Fruit fly (Drosophila melanogaster) whole organism, prepupa: ENCODE data around the gene Obp99c.

Source experiments
- CG10669 ChIP-seq: fragments of 200-800 bp; sonication (Bioruptor generic); optimal IDR thresholded peaks from 3 replicates; lab custom pipeline; 2018; ENCODE audit warnings: missing biosample characterization, mild to moderate bottlenecking, missing genetic modification characterization, moderate library complexity
- CG11902 ChIP-seq: fragments of 200-800 bp; sonication (Bioruptor generic); optimal IDR thresholded peaks from 3 replicates; lab custom pipeline; 2016; ENCODE audit warnings: missing biosample characterization, missing genetic modification characterization
- CG3032 ChIP-seq: fragments of 200-800 bp; optimal IDR thresholded peaks from 2 replicates; lab custom pipeline; 2019; ENCODE audit warnings: missing biosample characterization, mild to moderate bottlenecking, missing genetic modification characterization, moderate library complexity
- CG32006 ChIP-seq: fragments of 200-800 bp; sonication (Bioruptor generic); optimal IDR thresholded peaks from 3 replicates; lab custom pipeline; 2017; ENCODE audit warnings: missing biosample characterization, mild to moderate bottlenecking, missing genetic modification characterization
- CG34406 ChIP-seq: fragments of 200-800 bp; sonication (Bioruptor generic); optimal IDR thresholded peaks from 3 replicates; lab custom pipeline; 2016; ENCODE audit warnings: missing biosample characterization, missing genetic modification characterization
- CG3919 ChIP-seq: fragments of 200-800 bp; sonication (Bioruptor generic); optimal IDR thresholded peaks from 3 replicates; lab custom pipeline; 2016; ENCODE audit warnings: missing biosample characterization, missing genetic modification characterization
- CG6163 ChIP-seq: fragments of 200-800 bp; sonication (Bioruptor generic); IDR thresholded peaks from 3 replicates; pipeline ENCODE4 v1.3.6; 2022; ENCODE audit warnings: missing biosample characterization, missing genetic modification characterization
- CG6276 ChIP-seq: fragments of 200-800 bp; sonication (Bioruptor generic); optimal IDR thresholded peaks from 2 replicates; lab custom pipeline; 2017; ENCODE audit warnings: missing biosample characterization, mild to moderate bottlenecking, missing genetic modification characterization
- CG6792 ChIP-seq: fragments of 200-800 bp; sonication (Bioruptor generic); optimal IDR thresholded peaks from 3 replicates; lab custom pipeline; 2016; ENCODE audit warnings: missing biosample characterization, missing genetic modification characterization
- CG6808 ChIP-seq: fragments of 200-800 bp; sonication (Bioruptor generic); optimal IDR thresholded peaks from 3 replicates; lab custom pipeline; 2017; ENCODE audit warnings: missing biosample characterization, missing genetic modification characterization, mild to moderate bottlenecking, moderate library complexity, missing genetic modification reagents
- CG6854 ChIP-seq: fragments of 200-800 bp; sonication (Bioruptor generic); optimal IDR thresholded peaks from 2 replicates; lab custom pipeline; 2017; ENCODE audit warnings: missing biosample characterization, mild to moderate bottlenecking, missing genetic modification characterization
- CG7368 ChIP-seq: fragments of 200-800 bp; sonication (Bioruptor generic); optimal IDR thresholded peaks from 3 replicates; lab custom pipeline; 2016; ENCODE audit warnings: missing biosample characterization, missing genetic modification characterization
- CG8119 ChIP-seq: fragments of 200-800 bp; sonication (Bioruptor generic); IDR thresholded peaks from 3 replicates; pipeline ENCODE4 v1.3.6; 2022; ENCODE audit warnings: missing biosample characterization, missing genetic modification characterization
- CG8319 ChIP-seq: fragments of 200-800 bp; sonication (Bioruptor generic); optimal IDR thresholded peaks from 3 replicates; lab custom pipeline; 2016; ENCODE audit warnings: missing biosample characterization, missing genetic modification characterization
- CG8632 ChIP-seq: fragments of 200-800 bp; sonication (Bioruptor generic); optimal IDR thresholded peaks from 3 replicates; lab custom pipeline; 2016; ENCODE audit warnings: missing biosample characterization, missing genetic modification characterization
- CG9139 ChIP-seq: fragments of 200-800 bp; sonication (Bioruptor generic); optimal IDR thresholded peaks from 3 replicates; lab custom pipeline; 2017; ENCODE audit warnings: missing biosample characterization, mild to moderate bottlenecking, missing genetic modification characterization
- Eip75B ChIP-seq: fragments of 200-800 bp; sonication (Bioruptor generic); optimal IDR thresholded peaks from 3 replicates; lab custom pipeline; 2016; ENCODE audit warnings: missing biosample characterization, missing genetic modification characterization
- Eip93F ChIP-seq: fragments of 200-800 bp; sonication (Bioruptor generic); optimal IDR thresholded peaks from 2 replicates; lab custom pipeline; 2016; ENCODE audit warnings: missing biosample characterization, mild to moderate bottlenecking, missing genetic modification characterization
- Ets21C ChIP-seq: fragments of 200-800 bp; sonication (Bioruptor generic); optimal IDR thresholded peaks from 3 replicates; lab custom pipeline; 2016; ENCODE audit warnings: missing biosample characterization, missing genetic modification characterization
- Gug ChIP-seq: fragments of 200-800 bp; sonication (Bioruptor generic); IDR thresholded peaks from 2 replicates; pipeline ENCODE4 v1.3.6; 2022; ENCODE audit warnings: missing biosample characterization, missing genetic modification characterization
- Hr38 ChIP-seq: sonication (Bioruptor generic); optimal IDR thresholded peaks from 2 replicates; lab custom pipeline; 2016; ENCODE audit warnings: missing biosample characterization, missing genetic modification characterization
- Hr39 ChIP-seq: fragments of 200-800 bp; sonication (Bioruptor generic); optimal IDR thresholded peaks from 2 replicates; lab custom pipeline; 2016; ENCODE audit warnings: missing biosample characterization, missing genetic modification characterization
- Hr4 ChIP-seq: fragments of 200-800 bp; sonication (Bioruptor generic); optimal IDR thresholded peaks from 3 replicates; lab custom pipeline; 2016; ENCODE audit warnings: missing biosample characterization, missing genetic modification characterization
- Lpt ChIP-seq: fragments of 200-800 bp; sonication (Bioruptor generic); optimal IDR thresholded peaks from 3 replicates; lab custom pipeline; 2016; ENCODE audit warnings: missing biosample characterization, missing genetic modification characterization
- Met ChIP-seq: fragments of 200-800 bp; sonication (Bioruptor generic); optimal IDR thresholded peaks from 3 replicates; lab custom pipeline; 2016; ENCODE audit warnings: missing biosample characterization, missing genetic modification characterization
- OdsH ChIP-seq: fragments of 200-800 bp; sonication (Bioruptor generic); optimal IDR thresholded peaks from 3 replicates; lab custom pipeline; 2016; ENCODE audit warnings: missing biosample characterization, missing genetic modification characterization
- Smox ChIP-seq: fragments of 200-800 bp; sonication (Bioruptor generic); optimal IDR thresholded peaks from 3 replicates; lab custom pipeline; 2016; ENCODE audit warnings: missing biosample characterization, missing genetic modification characterization
- Sox102F ChIP-seq: fragments of 200-800 bp; sonication (Bioruptor generic); optimal IDR thresholded peaks from 2 replicates; lab custom pipeline; 2016; ENCODE audit warnings: missing biosample characterization, mild to moderate bottlenecking, missing genetic modification characterization
- Sox14 ChIP-seq: fragments of 200-800 bp; sonication (Bioruptor generic); optimal IDR thresholded peaks from 3 replicates; lab custom pipeline; 2016; ENCODE audit warnings: missing biosample characterization, missing genetic modification characterization
- Sox15 ChIP-seq: fragments of 200-800 bp; sonication (Bioruptor generic); optimal IDR thresholded peaks from 3 replicates; lab custom pipeline; 2016; ENCODE audit warnings: missing biosample characterization, missing genetic modification characterization
- achi ChIP-seq: fragments of 200-800 bp; sonication (Bioruptor generic); optimal IDR thresholded peaks from 3 replicates; lab custom pipeline; 2016; ENCODE audit warnings: missing biosample characterization, missing genetic modification characterization
- acj6 ChIP-seq: fragments of 200-800 bp; sonication (Bioruptor generic); optimal IDR thresholded peaks from 3 replicates; lab custom pipeline; 2016; ENCODE audit warnings: missing biosample characterization, missing genetic modification characterization
- cyc ChIP-seq: fragments of 200-800 bp; sonication (Bioruptor generic); optimal IDR thresholded peaks from 3 replicates; lab custom pipeline; 2016; ENCODE audit warnings: missing biosample characterization, missing genetic modification characterization
- dac ChIP-seq: fragments of 200-800 bp; sonication (Bioruptor generic); optimal IDR thresholded peaks from 2 replicates; lab custom pipeline; 2017; ENCODE audit warnings: missing biosample characterization, mild to moderate bottlenecking, missing genetic modification characterization
- eg ChIP-seq: fragments of 200-800 bp; sonication (Bioruptor generic); IDR thresholded peaks from 3 replicates; pipeline ENCODE4 v1.3.6; 2022; ENCODE audit warnings: missing biosample characterization, missing genetic modification characterization
- esn ChIP-seq: fragments of 200-800 bp; sonication (Bioruptor generic); optimal IDR thresholded peaks from 2 replicates; lab custom pipeline; 2016; ENCODE audit warnings: missing biosample characterization, mild to moderate bottlenecking, missing genetic modification characterization, moderate library complexity
- fd59A ChIP-seq: fragments of 200-800 bp; sonication (Bioruptor generic); optimal IDR thresholded peaks from 2 replicates; lab custom pipeline; 2017; ENCODE audit warnings: missing biosample characterization, mild to moderate bottlenecking, missing genetic modification characterization, missing genetic modification reagents
- fkh ChIP-seq: fragments of 200-800 bp; sonication (Bioruptor generic); optimal IDR thresholded peaks from 3 replicates; lab custom pipeline; 2017; ENCODE audit warnings: missing biosample characterization, mild to moderate bottlenecking, missing genetic modification characterization, moderate library complexity
- net ChIP-seq: fragments of 200-800 bp; sonication (Bioruptor generic); optimal IDR thresholded peaks from 3 replicates; lab custom pipeline; 2016; ENCODE audit warnings: missing biosample characterization, missing genetic modification characterization
- salr ChIP-seq, 2 experiments: fragments of 200-800 bp; sonication (Bioruptor generic); optimal IDR thresholded peaks; 3 replicates each; lab custom pipeline; 2016 to 2018; ENCODE audit warnings: missing biosample characterization in 2 of 2, missing genetic modification characterization in 2 of 2, mild to moderate bottlenecking in 1 of 2
- spab ChIP-seq: fragments of 200-800 bp; sonication (Bioruptor generic); optimal IDR thresholded peaks from 2 replicates; lab custom pipeline; 2017; ENCODE audit warnings: missing biosample characterization, mild to moderate bottlenecking, missing genetic modification characterization, missing genetic modification reagents
- ss ChIP-seq, 2 experiments: fragments of 200-800 bp; sonication (Bioruptor generic); optimal IDR thresholded peaks; 2 replicates in 1 of 2; 3 replicates in 1 of 2; lab custom pipeline; 2017 to 2018; ENCODE audit warnings: mild to moderate bottlenecking in 2 of 2, missing biosample characterization in 2 of 2, missing genetic modification characterization in 2 of 2, moderate library complexity in 1 of 2
- svp ChIP-seq: fragments of 200-800 bp; sonication (Bioruptor generic); peaks from one replicate; lab custom pipeline; 2016; ENCODE audit warnings: missing biosample characterization, missing genetic modification characterization
- topi ChIP-seq: fragments of 200-800 bp; sonication (Bioruptor generic); optimal IDR thresholded peaks from 3 replicates; lab custom pipeline; 2016; ENCODE audit warnings: missing biosample characterization, missing genetic modification characterization
- vri ChIP-seq: fragments of 200-800 bp; sonication (Bioruptor generic); optimal IDR thresholded peaks from 3 replicates; lab custom pipeline; 2016; ENCODE audit warnings: missing biosample characterization, mild to moderate bottlenecking, missing genetic modification characterization

Gene Obp99c

DNA sequence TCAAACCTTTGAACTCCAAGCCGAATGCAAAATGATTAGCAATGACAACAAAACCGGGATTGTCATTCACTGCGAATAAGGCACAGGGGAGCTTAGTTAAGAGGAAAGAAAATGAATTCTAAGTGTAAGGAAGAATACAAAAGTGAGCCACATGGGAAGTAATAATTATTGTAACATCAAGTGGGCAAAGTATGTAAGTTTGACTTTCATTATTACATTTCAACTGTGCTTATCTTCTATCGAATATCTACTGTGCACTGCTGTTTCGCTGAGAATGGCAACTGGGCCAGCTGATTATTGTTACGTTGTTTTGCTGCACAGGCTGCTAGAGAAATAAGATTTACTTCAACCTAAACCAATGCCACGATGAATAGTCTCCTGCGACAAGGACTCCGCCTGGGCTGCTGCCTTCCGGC is 47.6 kb upstream of the Obp99c start, which contains the start of the genes CG7601 and CIA30 (continued):
- TF ChIP-seq Eip75B (GFP tag; lab: Kevin White, UChicago) = peak; percentile 99
- TF ChIP-seq Sox15 (GFP tag; lab: Kevin White, UChicago) = peak; percentile 99
- peak; percentile 100 for TF ChIP-seq CG8119 (GFP tag; lab: Robert Waterston, UW)
- peak; percentile 98 for TF ChIP-seq CG6276 (GFP tag; lab: Kevin White, UChicago)
- peak; percentile 99 for TF ChIP-seq CG3032 (tag; lab: Kevin White, UChicago)
- TF ChIP-seq CG32006 = peak; percentile 98
- TF ChIP-seq ss (GFP tag; optimal IDR thresholded peaks at IDR 0.05; lab: Kevin White, UChicago) = peak; percentile 96 to 98
- TF ChIP-seq Gug (GFP tag; lab: Robert Waterston, UW) = peak; percentile 100
- peak; percentile 100 for TF ChIP-seq svp
- peak; percentile 99 for TF ChIP-seq Smox (GFP tag; lab: Kevin White, UChicago)
- TF ChIP-seq achi (GFP tag; lab: Kevin White, UChicago) = peak; percentile 98
- peak; percentile 100 for TF ChIP-seq eg (GFP tag; lab: Robert Waterston, UW)
- peak; percentile 100 for TF ChIP-seq cyc (GFP tag; lab: Kevin White, UChicago)
- TF ChIP-seq Met (GFP tag; lab: Kevin White, UChicago) = peak; percentile 99
- TF ChIP-seq Sox14 (GFP tag; lab: Kevin White, UChicago) = peak; percentile 99

DNA sequence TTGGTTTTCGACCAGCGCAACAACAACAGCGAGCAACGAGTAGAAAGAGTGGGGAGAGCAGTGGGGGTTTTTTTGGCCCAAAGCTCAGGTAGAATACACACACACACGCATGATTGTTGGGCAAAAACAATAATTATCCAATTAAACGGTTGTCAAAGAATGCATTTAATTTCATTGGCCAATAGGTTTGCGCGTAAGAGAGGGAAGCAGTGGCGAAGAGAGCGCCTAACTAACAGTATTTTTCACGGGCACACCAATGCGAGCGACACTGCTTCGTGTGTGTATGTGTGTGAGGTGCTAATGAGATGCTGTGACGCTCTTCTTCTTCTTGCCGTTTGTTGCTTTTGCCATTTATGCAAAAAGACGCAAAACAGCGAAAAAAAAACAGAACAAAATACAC is 37.2 kb upstream of the Obp99c start:
- TF ChIP-seq Hr39 (GFP tag; lab: Kevin White, UChicago) (no peak), fd59A (GFP tag; lab: Kevin White, UChicago) (no peak), CG6163 (GFP tag; lab: Robert Waterston, UW) (peak; percentile 24; the same call in 2 of the 3 replicates), Sox102F (GFP tag; lab: Kevin White, UChicago) (no peak), net (GFP tag; lab: Kevin White, UChicago) (no peak)

DNA sequence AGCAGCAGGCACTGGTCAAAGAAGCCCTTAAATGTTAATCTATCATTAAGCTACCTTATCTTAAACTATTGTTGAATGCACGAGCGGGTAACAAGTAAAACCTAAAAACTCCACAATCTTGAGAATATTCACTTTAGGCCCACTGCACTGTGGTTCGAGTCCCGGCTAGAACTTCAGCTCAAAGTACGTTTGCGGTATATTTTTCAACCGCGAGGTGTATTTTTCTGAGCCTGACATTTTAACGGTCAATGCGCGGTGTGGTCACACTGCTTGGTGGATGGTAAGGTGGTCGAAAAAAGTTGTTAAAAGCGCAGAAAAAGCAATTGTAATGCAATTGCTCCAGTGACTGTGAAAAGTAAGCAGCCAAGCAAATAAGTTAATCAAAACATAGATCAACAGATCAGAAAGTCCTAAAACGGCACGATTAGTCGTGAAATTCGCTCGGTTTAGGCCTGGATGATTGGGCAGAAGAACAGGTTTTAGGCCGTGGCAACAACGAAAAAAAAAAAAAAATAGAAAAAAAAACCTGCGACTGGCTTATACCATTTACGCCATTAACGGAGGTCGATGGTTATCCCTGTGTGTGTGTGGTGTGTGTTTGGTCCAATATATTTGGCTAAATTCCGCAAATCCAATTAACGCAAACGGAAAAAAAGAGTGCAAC is 36.6 kb upstream of the Obp99c start, which contains the start of gene Kul:
Kul (plus strand) TSS at position 254 of the 664 bp plus-strand sequence.
- TF ChIP-seq Sox15 (GFP tag; lab: Kevin White, UChicago) = no peak
- TF ChIP-seq Smox (GFP tag; lab: Kevin White, UChicago) = no peak
- peak; percentile 34 for TF ChIP-seq CG6854 (GFP tag; lab: Kevin White, UChicago)
- TF ChIP-seq CG7368 (GFP tag; lab: Kevin White, UChicago) = no peak
- no peak for TF ChIP-seq Ets21C (GFP tag; lab: Kevin White, UChicago)
- no peak for TF ChIP-seq Hr38 (GFP tag; lab: Kevin White, UChicago)
- peak; percentile 69 for TF ChIP-seq eg (GFP tag; lab: Robert Waterston, UW)
- peak; percentile 30 for TF ChIP-seq CG3919 (GFP tag; lab: Kevin White, UChicago)
- peak; percentile 9 for TF ChIP-seq Lpt (GFP tag; lab: Kevin White, UChicago)
- TF ChIP-seq cyc (GFP tag; lab: Kevin White, UChicago) = peak; percentile 26
- TF ChIP-seq CG8319 (GFP tag; lab: Kevin White, UChicago) = peak; percentile 24
- TF ChIP-seq spab (GFP tag; lab: Kevin White, UChicago) = peak; percentile 33
- no peak for TF ChIP-seq Eip93F (GFP tag; lab: Kevin White, UChicago)
- no peak for TF ChIP-seq svp
- peak; percentile 63 for TF ChIP-seq CG6808 (GFP tag; lab: Kevin White, UChicago)
- TF ChIP-seq CG9139 (GFP tag; lab: Kevin White, UChicago) = peak; percentile 78
- peak; percentile 27 for TF ChIP-seq Sox14 (GFP tag; lab: Kevin White, UChicago)
- TF ChIP-seq CG8632 = no peak
- TF ChIP-seq Gug (GFP tag; lab: Robert Waterston, UW) = peak; percentile 15; the same call in 1 of the 2 replicates
- TF ChIP-seq dac (GFP tag; lab: Kevin White, UChicago) = peak; percentile 41
- no peak for TF ChIP-seq topi (GFP tag; lab: Kevin White, UChicago)
- TF ChIP-seq esn (GFP tag; lab: Kevin White, UChicago) = peak; percentile 11
- TF ChIP-seq CG10669 = peak; percentile 48
- TF ChIP-seq CG6163 (GFP tag; lab: Robert Waterston, UW) = peak; percentile 55; the same call in 2 of the 3 replicates
- TF ChIP-seq CG32006 = peak; percentile 51
- TF ChIP-seq CG6792 (GFP tag; lab: Kevin White, UChicago) = no peak
- TF ChIP-seq OdsH = no peak
- no peak for TF ChIP-seq CG11902 (GFP tag; lab: Kevin White, UChicago)
- peak in 1 of 2 experiments; percentile 60 for TF ChIP-seq salr (GFP tag; optimal IDR thresholded peaks at IDR 0.05; lab: Kevin White, UChicago)
- no peak for TF ChIP-seq CG34406 (GFP tag; lab: Kevin White, UChicago)
- TF ChIP-seq acj6 (GFP tag; lab: Kevin White, UChicago) = no peak
- no peak for TF ChIP-seq vri
- TF ChIP-seq Sox102F (GFP tag; lab: Kevin White, UChicago) = no peak
- no peak for TF ChIP-seq Hr4 (GFP tag; lab: Kevin White, UChicago)
- no peak for TF ChIP-seq fkh (GFP tag; lab: Kevin White, UChicago)
